Fruit fly (Drosophila melanogaster): ENCODE results near the gene lok.

The lok gene

dm6 chr2L:20069158-20070016 lies 8.2 kb downstream of the lok start:
- TF ChIP-seq fkh (GFP tag; optimal IDR thresholded peaks at IDR 0.05) (peak; percentile 78), CG6163 (GFP tag; IDR thresholded peaks at IDR 0.05) (no peak), Eip93F (GFP tag; optimal IDR thresholded peaks at IDR 0.05) (peak; percentile 60), Eip78C (GFP tag) (peak; percentile 43), topi (GFP tag; optimal IDR thresholded peaks at IDR 0.05) (no peak), Sox14 (GFP tag; optimal IDR thresholded peaks at IDR 0.05) (peak; percentile 93), Ets21C (GFP tag; optimal IDR thresholded peaks at IDR 0.05) (no peak), CG11762 (GFP tag; optimal IDR thresholded peaks at IDR 0.05; ENCODE audit: insufficient read depth) (no peak), Blimp-1 (GFP tag; optimal IDR thresholded peaks at IDR 0.05) (no peak), vri (GFP tag; optimal IDR thresholded peaks at IDR 0.05) (peak; percentile 42)

dm6 chr2L:20072095-20072494 lies 10.9 kb downstream of the lok start, which contains the start of gene CG10730:
Gene CG10730 (minus strand): TSS chr2L:20072195.
- no peak for TF ChIP-seq CG6854 (GFP tag; optimal IDR thresholded peaks at IDR 0.05)
- TF ChIP-seq OdsH (GFP tag; optimal IDR thresholded peaks at IDR 0.05) = no peak
- TF ChIP-seq CG16779 (tag; optimal IDR thresholded peaks at IDR 0.05) = no peak
- TF ChIP-seq svp (GFP tag) = no peak
- TF ChIP-seq CG6792 (GFP tag; optimal IDR thresholded peaks at IDR 0.05) = no peak
- TF ChIP-seq salr (GFP tag; optimal IDR thresholded peaks at IDR 0.05) = no peak
- no peak for TF ChIP-seq fd85E (GFP tag; optimal IDR thresholded peaks at IDR 0.05)
- TF ChIP-seq topi (GFP tag; optimal IDR thresholded peaks at IDR 0.05) = no peak
- no peak for TF ChIP-seq Smox (GFP tag; optimal IDR thresholded peaks at IDR 0.05)

dm6 chr2L:20074388-20074787 lies 13.2 kb downstream of the lok start:
- peak; percentile 58 for TF ChIP-seq svp (GFP tag)
- TF ChIP-seq CG10631 (GFP tag; optimal IDR thresholded peaks at IDR 0.05) = no peak

- peak; percentile 65 for TF ChIP-seq cyc (GFP tag; optimal IDR thresholded peaks at IDR 0.05)
- no peak for TF ChIP-seq Gug (GFP tag; IDR thresholded peaks at IDR 0.05)
- TF ChIP-seq Eip93F (GFP tag; optimal IDR thresholded peaks at IDR 0.05) = peak; percentile 41
- TF ChIP-seq Hr4 (GFP tag; optimal IDR thresholded peaks at IDR 0.05) = peak; percentile 67
- TF ChIP-seq spab (GFP tag; optimal IDR thresholded peaks at IDR 0.05) = no peak
- TF ChIP-seq CG1621 (tag; optimal IDR thresholded peaks at IDR 0.05) = peak; percentile 12
- TF ChIP-seq fkh (GFP tag; optimal IDR thresholded peaks at IDR 0.05) = peak; percentile 85
- TF ChIP-seq Lpt (GFP tag; optimal IDR thresholded peaks at IDR 0.05) = no peak
- no peak for TF ChIP-seq CG8632 (GFP tag; optimal IDR thresholded peaks at IDR 0.05)
- no peak for TF ChIP-seq Blimp-1 (GFP tag; optimal IDR thresholded peaks at IDR 0.05)
- TF ChIP-seq Sox15 (GFP tag; optimal IDR thresholded peaks at IDR 0.05) = no peak
- TF ChIP-seq OdsH (GFP tag; optimal IDR thresholded peaks at IDR 0.05) = peak; percentile 25
- TF ChIP-seq vri (GFP tag; optimal IDR thresholded peaks at IDR 0.05) = peak; percentile 53
- peak; percentile 34 for TF ChIP-seq Sox102F (GFP tag; optimal IDR thresholded peaks at IDR 0.05)
- TF ChIP-seq CG31627 (GFP tag; optimal IDR thresholded peaks at IDR 0.05) = peak; percentile 36
- TF ChIP-seq CG8319 (GFP tag; optimal IDR thresholded peaks at IDR 0.05) = no peak
- TF ChIP-seq pdm3 (GFP tag; optimal IDR thresholded peaks at IDR 0.05) = peak; percentile 67
- no peak for TF ChIP-seq CG6276 (GFP tag; optimal IDR thresholded peaks at IDR 0.05)
- peak; percentile 25 for TF ChIP-seq net (GFP tag; optimal IDR thresholded peaks at IDR 0.05)
- peak in 1 of 2 experiments; percentile 45 for TF ChIP-seq ss (GFP tag; optimal IDR thresholded peaks at IDR 0.05)
- TF ChIP-seq dac (GFP tag; optimal IDR thresholded peaks at IDR 0.05) = no peak
- peak; percentile 73 for TF ChIP-seq topi (GFP tag; optimal IDR thresholded peaks at IDR 0.05)
- TF ChIP-seq CG9139 (GFP tag; optimal IDR thresholded peaks at IDR 0.05) = no peak
- TF ChIP-seq eg (GFP tag; IDR thresholded peaks at IDR 0.05) = peak; percentile 40; the same call in 1 of the 3 replicates
- TF ChIP-seq acj6 (GFP tag; optimal IDR thresholded peaks at IDR 0.05) = peak; percentile 54
- TF ChIP-seq CG7368 (GFP tag; optimal IDR thresholded peaks at IDR 0.05) = no peak
- TF ChIP-seq svp (GFP tag) = peak; percentile 81
- peak; percentile 43 for TF ChIP-seq CG10631 (GFP tag; optimal IDR thresholded peaks at IDR 0.05)
- no peak for TF ChIP-seq Hr38 (GFP tag; optimal IDR thresholded peaks at IDR 0.05)
- peak; percentile 25 for TF ChIP-seq CG3032 (tag; optimal IDR thresholded peaks at IDR 0.05)
- peak; percentile 51 for TF ChIP-seq CG11902 (GFP tag; optimal IDR thresholded peaks at IDR 0.05)
- peak; percentile 42 for TF ChIP-seq Hr39 (GFP tag; optimal IDR thresholded peaks at IDR 0.05)
These were observed 14.1 kb downstream of the lok start, which contains the start of the genes pr and neb for dm6 chr2L:20075234-20075803. Gene pr (minus strand): TSS chr2L:20075458. Gene neb (plus strand): TSS chr2L:20075757.

Measured in whole organism, prepupa.